Fruit fly (Drosophila melanogaster): ENCODE results near the gene CCT2.
A peak's percentile ranks its signal among the peaks of the same experiment; 100 is the strongest.

CCT2 gene

dm6 chrX:9068822-9069221 lies 20.5 kb upstream of the CCT2 start (continued):
- TF ChIP-seq Sox102F (GFP tag; optimal IDR thresholded peaks at IDR 0.05), result no peak
- peak; percentile 36 for TF ChIP-seq CG8632 (GFP tag; optimal IDR thresholded peaks at IDR 0.05)
- TF ChIP-seq Lpt (GFP tag; optimal IDR thresholded peaks at IDR 0.05), result peak; percentile 21
- TF ChIP-seq Hr38 (GFP tag; optimal IDR thresholded peaks at IDR 0.05), result no peak
- TF ChIP-seq fd85E (GFP tag; optimal IDR thresholded peaks at IDR 0.05), result no peak
- TF ChIP-seq CG6792 (GFP tag; optimal IDR thresholded peaks at IDR 0.05), result peak; percentile 46
- peak; percentile 54 for TF ChIP-seq CG6276 (GFP tag; optimal IDR thresholded peaks at IDR 0.05)
- TF ChIP-seq net (GFP tag; optimal IDR thresholded peaks at IDR 0.05), result peak; percentile 46
- TF ChIP-seq Sox14 (GFP tag; optimal IDR thresholded peaks at IDR 0.05), result peak; percentile 53
- no peak for TF ChIP-seq CG11902 (GFP tag; optimal IDR thresholded peaks at IDR 0.05)
- no peak for TF ChIP-seq Eip93F (GFP tag; optimal IDR thresholded peaks at IDR 0.05)
- no peak for TF ChIP-seq CG8319 (GFP tag; optimal IDR thresholded peaks at IDR 0.05)
- no peak for TF ChIP-seq CG6854 (GFP tag; optimal IDR thresholded peaks at IDR 0.05)
- peak; percentile 38 for TF ChIP-seq CG4318 (GFP tag; optimal IDR thresholded peaks at IDR 0.05)
- TF ChIP-seq CG8119 (GFP tag; IDR thresholded peaks at IDR 0.05), result peak; percentile 56; the same call in 1 of the 3 replicates

dm6 chrX:9071308-9071707 lies 18.0 kb upstream of the CCT2 start, which contains the start of gene CG10970:
Gene CG10970, minus strand, starts transcription at chrX:9071408.
- TF ChIP-seq topi (GFP tag; optimal IDR thresholded peaks at IDR 0.05), result no peak

- TF ChIP-seq CG32006 (GFP tag; optimal IDR thresholded peaks at IDR 0.05), result no peak
- no peak for TF ChIP-seq acj6 (GFP tag; optimal IDR thresholded peaks at IDR 0.05)
- TF ChIP-seq CG6854 (GFP tag; optimal IDR thresholded peaks at IDR 0.05), result no peak
- no peak for TF ChIP-seq Smox (GFP tag; optimal IDR thresholded peaks at IDR 0.05)
- no peak for TF ChIP-seq Sox15 (GFP tag; optimal IDR thresholded peaks at IDR 0.05)
- TF ChIP-seq Eip78C (GFP tag), result no peak
- TF ChIP-seq CG34406 (GFP tag; optimal IDR thresholded peaks at IDR 0.05), result no peak
Observed at dm6 chrX:9074040-9074439, 15.3 kb upstream of the CCT2 start.

dm6 chrX:9075641-9076324 lies 13.5 kb upstream of the CCT2 start:
- TF ChIP-seq Smox (GFP tag; optimal IDR thresholded peaks at IDR 0.05) (peak; percentile 66), Met (GFP tag; optimal IDR thresholded peaks at IDR 0.05) (peak; percentile 71), CG8632 (GFP tag; optimal IDR thresholded peaks at IDR 0.05) (peak; percentile 61), spab (GFP tag; optimal IDR thresholded peaks at IDR 0.05) (peak; percentile 32), CG8319 (GFP tag; optimal IDR thresholded peaks at IDR 0.05) (peak; percentile 60), Eip75B (GFP tag; optimal IDR thresholded peaks at IDR 0.05) (peak; percentile 71), eg (GFP tag; IDR thresholded peaks at IDR 0.05) (peak; percentile 59; the same call in 2 of the 3 replicates), Ets21C (GFP tag; optimal IDR thresholded peaks at IDR 0.05) (peak; percentile 42), CG6276 (GFP tag; optimal IDR thresholded peaks at IDR 0.05) (peak; percentile 58), esn (GFP tag; optimal IDR thresholded peaks at IDR 0.05) (peak; percentile 73), CG3919 (GFP tag; optimal IDR thresholded peaks at IDR 0.05) (peak; percentile 75), CG10631 (GFP tag; optimal IDR thresholded peaks at IDR 0.05) (peak; percentile 43), OdsH (GFP tag; optimal IDR thresholded peaks at IDR 0.05) (peak; percentile 72), Hr39 (GFP tag; optimal IDR thresholded peaks at IDR 0.05) (peak; percentile 66), CG15336 (GFP tag; IDR thresholded peaks at IDR 0.05) (peak; percentile 49), CG34406 (GFP tag; optimal IDR thresholded peaks at IDR 0.05) (peak; percentile 66), pdm3 (GFP tag; optimal IDR thresholded peaks at IDR 0.05) (peak; percentile 65), CG11294 (GFP tag; IDR thresholded peaks at IDR 0.05) (no peak), CG16779 (tag; optimal IDR thresholded peaks at IDR 0.05) (peak; percentile 46), Sox14 (GFP tag; optimal IDR thresholded peaks at IDR 0.05) (peak; percentile 64), CG8119 (GFP tag; IDR thresholded peaks at IDR 0.05) (peak; percentile 62; the same call in 2 of the 3 replicates), lz (GFP tag; optimal IDR thresholded peaks at IDR 0.05) (peak; percentile 70), CG6163 (GFP tag; IDR thresholded peaks at IDR 0.05) (peak; percentile 38; the same call in 1 of the 3 replicates), CG3032 (tag; optimal IDR thresholded peaks at IDR 0.05) (peak; percentile 42), CG32006 (GFP tag; optimal IDR thresholded peaks at IDR 0.05) (peak; percentile 74), dac (GFP tag; optimal IDR thresholded peaks at IDR 0.05) (peak; percentile 27), fd59A (GFP tag; optimal IDR thresholded peaks at IDR 0.05) (peak; percentile 34), ss (GFP tag; optimal IDR thresholded peaks at IDR 0.05) (peak in 1 of 2 experiments; percentile 70), net (GFP tag; optimal IDR thresholded peaks at IDR 0.05) (peak; percentile 78), CG10669 (GFP tag; optimal IDR thresholded peaks at IDR 0.05) (peak; percentile 40), Hr4 (GFP tag; optimal IDR thresholded peaks at IDR 0.05) (peak; percentile 66), Eip93F (GFP tag; optimal IDR thresholded peaks at IDR 0.05) (peak; percentile 4), Eip78C (GFP tag) (peak; percentile 92)
